Worm (Caenorhabditis elegans) whole organism, L3 larva: Measurements from ENCODE around the gene vglu-3.

ENCODE experiments used
- ama-1 ChIP-seq: fragments of 150-350 bp; optimal IDR thresholded peaks from 2 replicates; lab custom pipeline; 2018
- ceh-28 ChIP-seq: fragments of 150-350 bp; optimal IDR thresholded peaks from 2 replicates; lab custom pipeline; 2014; ENCODE audit warnings: missing biosample characterization, missing genetic modification reagents, missing genetic modification characterization
- ceh-9 ChIP-seq: sonication (generic microtip); optimal IDR thresholded peaks from 2 replicates; lab custom pipeline; 2018; ENCODE audit warnings: missing biosample characterization, missing genetic modification characterization
- egl-27 ChIP-seq: sonication (generic microtip); optimal IDR thresholded peaks from 4 replicates; lab custom pipeline; 2017; ENCODE audit warnings: missing biosample characterization, missing genetic modification reagents, missing genetic modification characterization
- egl-5 ChIP-seq: fragments of 150-350 bp; optimal IDR thresholded peaks from 2 replicates; lab custom pipeline; 2017; ENCODE audit warnings: missing biosample characterization, missing genetic modification reagents, missing genetic modification characterization, inconsistent platforms
- elt-1 ChIP-seq: fragments of 150-350 bp; optimal IDR thresholded peaks from 2 replicates; lab custom pipeline; 2014; ENCODE audit warnings: missing biosample characterization, missing genetic modification characterization
- elt-2 ChIP-seq: sonication (generic microtip); optimal IDR thresholded peaks from 2 replicates; lab custom pipeline; 2016; ENCODE audit warnings: missing genetic modification reagents, mild to moderate bottlenecking, missing genetic modification characterization, missing compliant biosample characterization
- elt-3 ChIP-seq, 3 experiments: fragments of 150-350 bp in 1 of 3; sonication (generic microtip) in 2 of 3; optimal IDR thresholded peaks; 2 replicates in 2 of 3; 4 replicates in 1 of 3; lab custom pipeline; 2014 to 2017; ENCODE audit warnings: missing biosample characterization in 3 of 3, missing genetic modification characterization in 3 of 3
- fkh-2 ChIP-seq: fragments of 150-350 bp; optimal IDR thresholded peaks from 2 replicates; lab custom pipeline; 2014; ENCODE audit warnings: missing biosample characterization, missing genetic modification reagents, missing genetic modification characterization
- hmg-11 ChIP-seq: sonication (generic microtip); optimal IDR thresholded peaks from 2 replicates; lab custom pipeline; 2016; ENCODE audit warnings: missing genetic modification characterization, missing compliant biosample characterization
- jun-1 ChIP-seq: fragments of 150-350 bp; optimal IDR thresholded peaks from 2 replicates; lab custom pipeline; 2014; ENCODE audit warnings: missing biosample characterization, missing genetic modification reagents, missing genetic modification characterization
- lin-15B ChIP-seq: fragments of 150-350 bp; optimal IDR thresholded peaks from 2 replicates; lab custom pipeline; 2014; ENCODE audit warnings: missing biosample characterization, missing genetic modification characterization
- lin-39 ChIP-seq: fragments of 150-350 bp; optimal IDR thresholded peaks from 2 replicates; lab custom pipeline; 2018; ENCODE audit warnings: missing biosample characterization, missing genetic modification reagents, missing genetic modification characterization
- nfya-1 ChIP-seq: sonication (generic microtip); optimal IDR thresholded peaks from 2 replicates; lab custom pipeline; 2017; ENCODE audit warnings: missing genetic modification characterization, mild to moderate bottlenecking, missing compliant biosample characterization, antibody characterized with exemption, moderate library complexity; ENCODE audit not compliant: insufficient read depth
- nhr-12 ChIP-seq: fragments of 150-350 bp; optimal IDR thresholded peaks from 2 replicates; lab custom pipeline; 2014; ENCODE audit warnings: missing biosample characterization, missing genetic modification characterization
- nhr-23 ChIP-seq: fragments of 150-350 bp; optimal IDR thresholded peaks from 2 replicates; lab custom pipeline; 2014; ENCODE audit warnings: missing biosample characterization, missing genetic modification reagents, missing genetic modification characterization
- nhr-25 ChIP-seq: sonication (generic microtip); optimal IDR thresholded peaks from 2 replicates; lab custom pipeline; 2017; ENCODE audit warnings: missing biosample characterization, missing genetic modification characterization
- nhr-28 ChIP-seq: fragments of 150-350 bp; optimal IDR thresholded peaks from 2 replicates; lab custom pipeline; 2014; ENCODE audit warnings: missing biosample characterization, missing genetic modification characterization
- nhr-43 ChIP-seq: sonication (generic microtip); optimal IDR thresholded peaks from 2 replicates; lab custom pipeline; 2016; ENCODE audit warnings: mild to moderate bottlenecking, missing genetic modification characterization, missing compliant biosample characterization; ENCODE audit not compliant: poor library complexity, severe bottlenecking
- nhr-76 ChIP-seq: fragments of 150-350 bp; sonication (generic microtip); optimal IDR thresholded peaks from 5 replicates; lab custom pipeline; 2014; ENCODE audit warnings: missing biosample characterization, missing genetic modification characterization
- pha-4 ChIP-seq: fragments of 150-350 bp; optimal IDR thresholded peaks from 2 replicates; lab custom pipeline; 2014; ENCODE audit warnings: missing biosample characterization, missing genetic modification reagents, missing genetic modification characterization
- pqm-1 ChIP-seq: fragments of 150-350 bp; optimal IDR thresholded peaks from 2 replicates; lab custom pipeline; 2017; ENCODE audit warnings: missing biosample characterization, missing genetic modification characterization, inconsistent platforms
- snpc-4 ChIP-seq: fragments of 150-350 bp; optimal IDR thresholded peaks from 2 replicates; lab custom pipeline; 2014; ENCODE audit warnings: missing biosample characterization, missing genetic modification characterization
- tbx-2 ChIP-seq: sonication (generic microtip); optimal IDR thresholded peaks from 2 replicates; lab custom pipeline; 2016; ENCODE audit warnings: mild to moderate bottlenecking, missing genetic modification characterization, missing compliant biosample characterization
- zag-1 ChIP-seq: fragments of 150-350 bp; optimal IDR thresholded peaks from 2 replicates; lab custom pipeline; 2014; ENCODE audit warnings: missing biosample characterization, missing genetic modification characterization
- ztf-11 ChIP-seq: fragments of 150-350 bp; optimal IDR thresholded peaks from 2 replicates; lab custom pipeline; 2014; ENCODE audit warnings: missing biosample characterization, missing genetic modification characterization

Gene vglu-3

DNA sequence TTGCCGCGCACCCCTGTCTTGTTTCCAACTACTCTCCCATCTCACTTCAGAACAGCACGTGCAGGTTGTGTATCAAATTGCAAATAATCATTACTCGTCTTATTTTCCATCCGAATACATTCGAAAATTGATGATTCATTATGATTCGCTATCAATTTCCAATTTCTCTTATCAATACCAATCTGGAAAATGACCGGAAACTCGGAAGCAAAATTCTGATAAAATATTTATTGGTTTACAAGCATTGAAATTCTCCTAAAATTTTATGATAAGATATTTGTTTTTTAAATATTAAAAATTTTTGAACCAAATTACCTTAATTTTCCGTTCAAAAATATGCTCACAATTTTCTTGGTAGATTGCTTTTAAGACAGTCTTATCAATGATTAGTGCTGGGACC lies 5.1 kb downstream of the vglu-3 start:
- TF ChIP-seq snpc-4 (tag; lab: Kevin White, UChicago) (no peak), jun-1 (peak; percentile 24), nhr-28 (tag; lab: Kevin White, UChicago) (no peak), pqm-1 (tag; lab: Kevin White, UChicago) (peak; percentile 59), fkh-2 (no peak), elt-2 (tag; lab: Kevin White, UChicago) (peak; percentile 71), ceh-9 (tag; lab: Kevin White, UChicago) (no peak)

DNA sequence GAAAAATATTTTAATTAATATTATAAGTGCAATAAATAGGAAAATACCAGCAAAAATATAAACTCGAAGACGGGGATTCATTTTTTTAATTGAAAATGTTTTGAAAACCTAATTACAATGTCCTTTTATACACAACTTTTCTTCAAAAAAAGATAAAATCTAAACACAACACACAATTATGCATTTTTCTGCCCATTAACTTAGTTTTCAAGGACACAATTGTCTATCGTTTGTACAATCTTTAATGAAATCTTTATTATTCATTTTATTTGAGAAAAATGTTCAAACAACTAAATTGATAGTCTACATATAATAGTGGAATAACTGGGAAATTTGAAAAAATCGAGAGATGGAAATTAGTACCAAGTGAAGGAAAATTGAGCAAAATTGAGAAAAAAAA lies 5.9 kb downstream of the vglu-3 start, which contains the start of gene T07A5.1:
Gene T07A5.1, minus strand, starts transcription at position 149 of the 400 bp plus-strand sequence.
- TF ChIP-seq tbx-2 (tag; lab: Kevin White, UChicago) (no peak), snpc-4 (tag; lab: Kevin White, UChicago) (no peak), elt-1 (tag; lab: Kevin White, UChicago) (peak; percentile 80), nhr-25 (tag; lab: Kevin White, UChicago) (peak; percentile 53), ama-1 (lab: Kevin White, UChicago) (no peak)
- TF ChIP-seq, all 47 proteins: peak for 2

DNA sequence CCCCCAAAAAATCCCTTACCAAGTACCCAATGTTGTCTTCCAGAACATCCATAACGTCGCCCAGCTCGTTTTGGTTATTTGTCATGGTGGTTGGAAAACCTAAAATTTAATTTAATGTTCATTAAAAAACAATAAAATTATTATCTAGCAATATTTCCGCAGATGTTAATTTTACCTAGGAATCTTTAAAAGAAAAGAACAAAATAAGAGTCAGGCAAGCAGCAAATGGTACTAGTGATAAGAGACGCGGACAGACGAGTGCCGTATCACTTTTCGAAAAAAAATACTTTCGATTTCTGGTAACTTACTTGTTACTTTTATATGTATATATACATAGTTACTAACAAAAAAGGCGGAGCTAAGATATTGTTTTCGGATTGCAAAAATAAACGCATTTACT lies 10.8 kb downstream of the vglu-3 start, which contains the start of gene T07A5.7:
Gene T07A5.7, minus strand, starts transcription at position 101 of the 400 bp plus-strand sequence.
- TF ChIP-seq tbx-2 (tag; lab: Kevin White, UChicago) = no peak
- no peak for TF ChIP-seq nhr-12 (tag; lab: Kevin White, UChicago)

DNA sequence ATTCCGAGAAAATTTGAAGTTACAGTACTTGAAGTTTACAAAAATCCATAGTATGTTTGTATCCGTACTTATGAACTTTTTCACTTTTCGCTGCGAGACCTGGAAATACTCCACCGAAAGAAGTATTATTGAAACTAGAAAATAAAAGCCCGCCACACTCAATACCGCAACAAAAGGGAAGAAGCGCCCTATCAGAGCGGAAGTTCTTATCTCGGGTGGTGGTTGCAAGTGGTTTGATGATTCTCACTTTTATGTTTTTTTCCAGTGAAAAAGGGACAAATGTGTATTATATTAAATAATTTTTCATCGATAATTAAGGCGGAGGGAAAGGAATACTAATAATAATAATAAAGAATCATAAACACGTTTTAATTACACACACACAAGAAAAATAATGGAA lies 14.1 kb downstream of the vglu-3 start:
- TF ChIP-seq pha-4 (tag; lab: Kevin White, UChicago) (peak; percentile 16), elt-2 (tag; lab: Kevin White, UChicago) (peak; percentile 70), egl-5 (tag; lab: Kevin White, UChicago) (no peak), ztf-11 (no peak)

DNA sequence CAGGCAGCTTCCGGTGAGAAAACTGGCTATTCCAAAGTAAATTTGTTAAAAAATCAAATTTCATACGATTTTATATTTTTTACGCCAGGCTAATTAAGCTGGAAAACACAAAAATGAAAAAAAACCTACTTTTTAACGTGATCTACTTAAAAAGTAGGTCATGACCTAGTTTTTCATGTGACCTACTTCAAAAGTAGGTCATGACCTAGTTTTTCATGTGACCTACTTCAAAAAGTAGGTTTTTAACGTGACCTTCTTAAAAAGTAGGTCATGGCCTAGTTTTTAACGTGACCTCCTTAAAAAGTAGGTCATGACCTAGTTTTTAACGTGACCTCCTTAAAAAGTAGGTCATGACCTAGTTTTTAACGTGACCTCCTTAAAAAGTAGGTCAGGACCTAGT lies 16.5 kb downstream of the vglu-3 start:
- TF ChIP-seq nhr-23 = peak; percentile 68

DNA sequence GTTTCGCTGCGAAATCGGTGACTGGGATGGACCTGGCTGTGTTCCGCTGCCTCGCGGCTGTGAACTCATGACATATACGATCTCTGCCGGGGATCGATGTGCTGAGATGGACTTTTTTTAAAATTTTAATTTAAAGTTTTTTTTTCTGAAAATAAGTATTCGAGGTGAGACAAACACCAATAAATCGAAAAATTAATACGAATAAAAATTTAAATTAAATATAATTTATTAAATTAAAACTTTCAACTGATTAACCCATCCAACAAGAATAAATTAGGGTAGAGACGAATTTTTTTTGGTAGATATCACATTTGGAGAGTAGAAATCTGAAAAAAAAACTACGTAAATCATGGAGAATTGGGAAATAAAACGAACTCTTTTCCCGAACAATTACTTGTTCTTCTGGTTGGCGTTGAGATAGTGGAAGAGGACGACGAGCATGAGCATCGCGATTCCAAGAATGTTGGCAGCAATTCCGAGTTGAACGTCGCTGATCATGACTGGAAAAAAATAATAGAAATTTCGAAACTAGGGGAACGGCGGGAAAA lies 18.0 kb downstream of the vglu-3 start, which contains the start of the genes unc-50 and ostf-4:
Gene unc-50, minus strand, starts transcription at position 101 of the 548 bp plus-strand sequence.
Gene ostf-4, minus strand, starts transcription at position 498 of the 548 bp plus-strand sequence.
- TF ChIP-seq egl-5 (tag; lab: Kevin White, UChicago) (no peak), fkh-2 (no peak), elt-3 (tag; optimal IDR thresholded peaks at IDR 0.05; lab: Kevin White, UChicago) (no peak), nhr-43 (tag; lab: Kevin White, UChicago) (no peak), lin-39 (tag; lab: Kevin White, UChicago) (no peak), nhr-23 (no peak), egl-27 (no peak), nhr-28 (tag; lab: Kevin White, UChicago) (no peak), jun-1 (no peak), nhr-76 (tag; lab: Kevin White, UChicago) (no peak), zag-1 (tag; lab: Kevin White, UChicago) (no peak), ceh-28 (tag; lab: Kevin White, UChicago) (no peak), nhr-12 (tag; lab: Kevin White, UChicago) (no peak)

DNA sequence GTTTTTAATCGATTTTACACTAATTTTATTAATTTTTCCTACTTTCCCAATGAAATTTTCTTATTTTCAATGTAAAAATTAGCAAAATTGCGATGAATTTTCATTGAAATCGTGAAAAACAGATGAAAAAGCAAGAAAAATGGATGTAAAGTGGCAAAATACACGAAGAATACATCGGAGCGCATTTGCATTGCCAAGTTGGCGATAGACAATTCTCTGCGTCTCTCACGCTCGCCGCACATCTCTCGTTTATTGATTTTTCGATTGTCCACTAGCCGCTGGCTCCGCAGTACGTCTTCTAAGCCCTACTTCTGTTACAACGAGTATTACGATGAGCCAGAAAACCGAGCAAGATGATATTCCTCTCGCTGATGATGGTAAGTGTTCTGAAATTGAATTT lies 18.6 kb downstream of the vglu-3 start, which contains the start of gene unc-69:
Gene unc-69, plus strand, starts transcription at position 185 of the 400 bp plus-strand sequence.
- TF ChIP-seq nfya-1 = peak; percentile 86
- peak; percentile 12 for TF ChIP-seq nhr-25 (tag; lab: Kevin White, UChicago)
- TF ChIP-seq nhr-23 = peak; percentile 56
- peak; percentile 7 for TF ChIP-seq elt-2 (tag; lab: Kevin White, UChicago)
- peak; percentile 79 for TF ChIP-seq lin-39 (tag; lab: Kevin White, UChicago)
- TF ChIP-seq fkh-2 = no peak
- no peak for TF ChIP-seq jun-1
- no peak for TF ChIP-seq elt-3 (tag; optimal IDR thresholded peaks at IDR 0.05; lab: Kevin White, UChicago)
- peak; percentile 80 for TF ChIP-seq pha-4 (tag; lab: Kevin White, UChicago)
- peak; percentile 37 for TF ChIP-seq egl-5 (tag; lab: Kevin White, UChicago)
- peak; percentile 88 for TF ChIP-seq hmg-11
- TF ChIP-seq lin-15B (tag; lab: Kevin White, UChicago) = peak; percentile 86
- TF ChIP-seq ceh-28 (tag; lab: Kevin White, UChicago) = peak; percentile 88
- peak; percentile 28 for TF ChIP-seq snpc-4 (tag; lab: Kevin White, UChicago)
- TF ChIP-seq, all 47 proteins: peak for 11
